Fruit fly (Drosophila melanogaster): Measurements from ENCODE around the gene RpL26.

- TF ChIP-seq CG7101 (tag; optimal IDR thresholded peaks at IDR 0.05) (no peak), pad (GFP tag; optimal IDR thresholded peaks at IDR 0.05) (no peak), CG14711 (tag; optimal IDR thresholded peaks at IDR 0.05) (no peak), Mnt (GFP tag; optimal IDR thresholded peaks at IDR 0.05) (no peak), CG11617 (GFP tag; optimal IDR thresholded peaks at IDR 0.05) (no peak), cic (GFP tag; optimal IDR thresholded peaks at IDR 0.05) (no peak), Crg-1 (GFP tag; optimal IDR thresholded peaks at IDR 0.05) (no peak)
Measured at dm6 chr3L:18914100-18914683, 15.5 kb downstream of the RpL26 start, which contains the start of gene COX6AL2.

Measured in whole organism, adult.